Worm (Caenorhabditis elegans) whole organism, L4 larva: ENCODE measurements around the gene otpl-2.

Source experiments
- D1046.2 ChIP-seq: fragments of 200-800 bp; sonication (Bioruptor generic); IDR thresholded peaks from 2 replicates; pipeline ENCODE4 v1.3.6; 2022; ENCODE audit warnings: missing genetic modification characterization, missing compliant biosample characterization
- T20F7.1 ChIP-seq: fragments of 200-800 bp; sonication (Bioruptor generic); optimal IDR thresholded peaks from 2 replicates; lab custom pipeline; 2018; ENCODE audit warnings: mild to moderate bottlenecking, missing genetic modification characterization, missing compliant biosample characterization
- Y75B8A.6 ChIP-seq: fragments of 200-800 bp; sonication (Bioruptor generic); IDR thresholded peaks from 2 replicates; pipeline ENCODE4 v1.3.6; 2022; ENCODE audit warnings: missing genetic modification reagents, missing genetic modification characterization, missing compliant biosample characterization
- ZK546.5 ChIP-seq, 2 experiments: sonication (generic microtip); optimal IDR thresholded peaks; 2 replicates each; lab custom pipeline; 2017; ENCODE audit warnings: missing biosample characterization in 2 of 2, missing genetic modification characterization in 2 of 2
- aha-1 ChIP-seq: fragments of 150-350 bp; peaks from one replicate; lab custom pipeline; 2014; ENCODE audit warnings: missing biosample characterization, missing genetic modification characterization
- aly-2 ChIP-seq: sonication (generic microtip); optimal IDR thresholded peaks from 2 replicates; lab custom pipeline; 2018; ENCODE audit warnings: missing biosample characterization, missing genetic modification characterization
- ama-1 ChIP-seq: fragments of 150-350 bp; optimal IDR thresholded peaks from 2 replicates; lab custom pipeline; 2014; ENCODE audit warnings: inconsistent platforms, mixed read lengths
- arid-1 ChIP-seq: fragments of 200-800 bp; sonication (Bioruptor generic); conservative IDR thresholded peaks from 2 replicates; pipeline ENCODE4 v1.3.6; 2022; ENCODE audit warnings: missing genetic modification reagents, missing genetic modification characterization, missing compliant biosample characterization
- ceh-28 ChIP-seq: fragments of 150-350 bp; optimal IDR thresholded peaks from 2 replicates; lab custom pipeline; 2014; ENCODE audit warnings: missing biosample characterization, missing genetic modification reagents, missing genetic modification characterization
- ceh-82 ChIP-seq: sonication (generic microtip); optimal IDR thresholded peaks from 2 replicates; lab custom pipeline; 2017; ENCODE audit warnings: missing biosample characterization, missing genetic modification characterization
- ces-1 ChIP-seq: fragments of 150-350 bp; sonication (generic microtip); optimal IDR thresholded peaks from 4 replicates; lab custom pipeline; 2014; ENCODE audit warnings: missing biosample characterization, missing genetic modification reagents, missing genetic modification characterization
- cey-2 ChIP-seq: sonication (generic microtip); optimal IDR thresholded peaks from 3 replicates; lab custom pipeline; 2017; ENCODE audit warnings: missing genetic modification characterization, mild to moderate bottlenecking, missing compliant biosample characterization, antibody characterized with exemption, borderline replicate concordance; ENCODE audit not compliant: insufficient read depth
- daf-16 ChIP-seq, 3 experiments: sonication (generic microtip); optimal IDR thresholded peaks; 2 replicates each; lab custom pipeline; 2016 to 2017; ENCODE audit warnings: missing genetic modification characterization in 3 of 3, missing genetic modification reagents in 3 of 3, mild to moderate bottlenecking in 2 of 3, missing compliant biosample characterization in 2 of 3, missing biosample characterization in 1 of 3, moderate library complexity in 1 of 3
- daf-19 ChIP-seq: fragments of 200-800 bp; sonication (Bioruptor generic); conservative IDR thresholded peaks from 2 replicates; pipeline ENCODE4 v1.3.6; 2022; ENCODE audit warnings: missing genetic modification characterization, missing compliant biosample characterization
- dmd-6 ChIP-seq: fragments of 200-800 bp; sonication (Bioruptor generic); IDR thresholded peaks from 2 replicates; pipeline ENCODE4 v1.3.6; 2022; ENCODE audit warnings: missing genetic modification reagents, missing genetic modification characterization, missing compliant biosample characterization
- dpl-1 ChIP-seq: fragments of 150-350 bp; optimal IDR thresholded peaks from 2 replicates; lab custom pipeline; 2014; ENCODE audit warnings: missing biosample characterization, missing genetic modification reagents, missing genetic modification characterization
- duxl-1 ChIP-seq: sonication (generic microtip); optimal IDR thresholded peaks from 2 replicates; lab custom pipeline; 2016; ENCODE audit warnings: mild to moderate bottlenecking, missing genetic modification characterization, moderate library complexity, missing compliant biosample characterization; ENCODE audit not compliant: poor library complexity
- dve-1 ChIP-seq: sonication (generic microtip); optimal IDR thresholded peaks from 2 replicates; lab custom pipeline; 2017; ENCODE audit warnings: antibody characterized with exemption, mild to moderate bottlenecking, missing genetic modification characterization, missing compliant biosample characterization; ENCODE audit not compliant: insufficient read depth
- egl-43 ChIP-seq: fragments of 200-800 bp; sonication (Bioruptor generic); IDR thresholded peaks from 2 replicates; pipeline ENCODE4 v1.3.6; 2022; ENCODE audit warnings: missing genetic modification reagents, missing genetic modification characterization, missing compliant biosample characterization
- fos-1 ChIP-seq: fragments of 150-350 bp; optimal IDR thresholded peaks from 2 replicates; lab custom pipeline; 2014; ENCODE audit warnings: missing biosample characterization, missing genetic modification characterization
- hlh-11 ChIP-seq: fragments of 200-800 bp; sonication (Bioruptor generic); optimal IDR thresholded peaks from 2 replicates; lab custom pipeline; 2018; ENCODE audit warnings: mild to moderate bottlenecking, missing genetic modification characterization, missing compliant biosample characterization
- hlh-30 ChIP-seq: sonication (generic microtip); optimal IDR thresholded peaks from 2 replicates; lab custom pipeline; 2017; ENCODE audit warnings: antibody characterized with exemption, mild to moderate bottlenecking, missing genetic modification characterization, missing compliant biosample characterization; ENCODE audit not compliant: insufficient read depth
- lin-1 ChIP-seq: fragments of 200-800 bp; sonication (Bioruptor generic); IDR thresholded peaks from 2 replicates; pipeline ENCODE4 v1.3.6; 2022; ENCODE audit warnings: missing genetic modification reagents, missing genetic modification characterization, missing compliant biosample characterization
- lin-15B ChIP-seq: fragments of 150-350 bp; sonication (generic microtip); optimal IDR thresholded peaks from 3 replicates; lab custom pipeline; 2014; ENCODE audit warnings: missing biosample characterization, missing genetic modification characterization
- lin-29 ChIP-seq: fragments of 200-800 bp; sonication (Bioruptor generic); IDR thresholded peaks from 2 replicates; pipeline ENCODE4 v1.3.6; 2022; ENCODE audit warnings: missing genetic modification reagents, missing genetic modification characterization, missing compliant biosample characterization
- lir-3 ChIP-seq: sonication (generic microtip); optimal IDR thresholded peaks from 2 replicates; lab custom pipeline; 2016; ENCODE audit warnings: mild to moderate bottlenecking, missing genetic modification characterization, missing compliant biosample characterization
- lsy-2 ChIP-seq, 2 experiments: fragments of 150-350 bp in 1 of 2; sonication (generic microtip) in 1 of 2; optimal IDR thresholded peaks; 2 replicates each; lab custom pipeline; 2014 to 2017; ENCODE audit warnings: missing biosample characterization in 2 of 2, missing genetic modification characterization in 2 of 2
- madf-5 ChIP-seq, 2 experiments: fragments of 200-800 bp; sonication (Bioruptor generic); IDR thresholded peaks; 2 replicates each; pipeline ENCODE4 v1.3.6; 2022; ENCODE audit warnings: missing compliant biosample characterization in 2 of 2, missing genetic modification characterization in 2 of 2
- madf-9 ChIP-seq: fragments of 200-800 bp; sonication (Bioruptor generic); conservative IDR thresholded peaks from 2 replicates; pipeline ENCODE4 v1.3.6; 2022; ENCODE audit warnings: missing genetic modification reagents, missing genetic modification characterization, missing compliant biosample characterization
- mxl-2 ChIP-seq: fragments of 200-800 bp; sonication (Bioruptor generic); conservative IDR thresholded peaks from 2 replicates; pipeline ENCODE4 v1.3.6; 2022; ENCODE audit warnings: missing genetic modification reagents, missing genetic modification characterization, missing compliant biosample characterization
- nhr-102 ChIP-seq: sonication (generic microtip); optimal IDR thresholded peaks from 2 replicates; lab custom pipeline; 2016; ENCODE audit warnings: mild to moderate bottlenecking, missing genetic modification characterization, moderate library complexity, missing compliant biosample characterization
- nhr-11 ChIP-seq: fragments of 150-350 bp; optimal IDR thresholded peaks from 2 replicates; lab custom pipeline; 2014; ENCODE audit warnings: missing biosample characterization, missing genetic modification characterization
- nhr-28 ChIP-seq: fragments of 150-350 bp; optimal IDR thresholded peaks from 2 replicates; lab custom pipeline; 2014; ENCODE audit warnings: missing biosample characterization, missing genetic modification characterization
- nhr-41 ChIP-seq: fragments of 200-800 bp; sonication (Bioruptor generic); IDR thresholded peaks from 2 replicates; pipeline ENCODE4 v1.3.6; 2022; ENCODE audit warnings: missing genetic modification reagents, missing genetic modification characterization, missing compliant biosample characterization
- nhr-48 ChIP-seq: sonication (generic microtip); optimal IDR thresholded peaks from 2 replicates; lab custom pipeline; 2016; ENCODE audit warnings: mild to moderate bottlenecking, missing genetic modification characterization, missing compliant biosample characterization
- nhr-6 ChIP-seq: fragments of 150-350 bp; optimal IDR thresholded peaks from 2 replicates; lab custom pipeline; 2014; ENCODE audit warnings: missing biosample characterization, missing genetic modification characterization
- nhr-77 ChIP-seq: fragments of 150-350 bp; optimal IDR thresholded peaks from 2 replicates; lab custom pipeline; 2014; ENCODE audit warnings: missing biosample characterization, missing genetic modification characterization
- pha-4 ChIP-seq, 2 experiments: fragments of 150-350 bp in 1 of 2; fragments of 200-800 bp in 1 of 2; sonication (Bioruptor generic) in 1 of 2; IDR thresholded peaks in 1 of 2; optimal IDR thresholded peaks in 1 of 2; 2 replicates each; pipeline versions ENCODE4 v1.3.6 to Lab custom; 2014 to 2022; ENCODE audit warnings: missing genetic modification characterization in 2 of 2, missing genetic modification reagents in 2 of 2, missing biosample characterization in 1 of 2, missing compliant biosample characterization in 1 of 2
- php-3 ChIP-seq: fragments of 200-800 bp; sonication (Bioruptor generic); IDR thresholded peaks from 2 replicates; pipeline ENCODE4 v1.3.6; 2022; ENCODE audit warnings: missing genetic modification reagents, missing genetic modification characterization, missing compliant biosample characterization
- pqm-1 ChIP-seq: sonication (generic microtip); optimal IDR thresholded peaks from 2 replicates; lab custom pipeline; 2017; ENCODE audit warnings: missing biosample characterization, missing genetic modification characterization
- set-16 ChIP-seq: fragments of 200-800 bp; sonication (Bioruptor generic); IDR thresholded peaks from 2 replicates; pipeline ENCODE4 v1.3.6; 2022; ENCODE audit warnings: missing genetic modification reagents, missing genetic modification characterization, missing compliant biosample characterization
- skn-1 ChIP-seq: fragments of 150-350 bp; optimal IDR thresholded peaks from 2 replicates; lab custom pipeline; 2014; ENCODE audit warnings: missing biosample characterization, missing genetic modification characterization
- unc-130 ChIP-seq: sonication (generic microtip); optimal IDR thresholded peaks from 2 replicates; lab custom pipeline; 2016; ENCODE audit warnings: missing genetic modification reagents, missing genetic modification characterization, missing compliant biosample characterization
- unc-39 ChIP-seq: sonication (generic microtip); optimal IDR thresholded peaks from 2 replicates; lab custom pipeline; 2017; ENCODE audit warnings: missing biosample characterization, missing genetic modification characterization
- zag-1 ChIP-seq: fragments of 150-350 bp; optimal IDR thresholded peaks from 2 replicates; lab custom pipeline; 2014; ENCODE audit warnings: missing biosample characterization, missing genetic modification characterization
- zfp-2 ChIP-seq: sonication (generic microtip); optimal IDR thresholded peaks from 2 replicates; lab custom pipeline; 2016; ENCODE audit warnings: mild to moderate bottlenecking, missing genetic modification characterization, missing compliant biosample characterization
- zip-2 ChIP-seq: fragments of 150-350 bp; optimal IDR thresholded peaks from 2 replicates; lab custom pipeline; 2014; ENCODE audit warnings: missing biosample characterization, missing genetic modification characterization
- ztf-7 ChIP-seq: fragments of 150-350 bp; optimal IDR thresholded peaks from 2 replicates; lab custom pipeline; 2014; ENCODE audit warnings: missing biosample characterization, missing genetic modification characterization

Gene otpl-2

ce11 chrV:4073455-4073854 lies at the start of gene otpl-2:
Gene otpl-2, plus strand, starts transcription at chrV:4073755.
- TF ChIP-seq dve-1 (tag; lab: Kevin White, UChicago) (no peak), nhr-11 (no peak), cey-2 (tag; lab: Kevin White, UChicago) (no peak), fos-1 (tag; lab: Kevin White, UChicago) (no peak), zag-1 (tag; lab: Kevin White, UChicago) (no peak), D1046.2 (no peak), ceh-28 (tag; lab: Kevin White, UChicago) (no peak), ceh-82 (tag; lab: Kevin White, UChicago) (no peak), nhr-77 (no peak), ZK546.5 (tag; optimal IDR thresholded peaks at IDR 0.05; lab: Kevin White, UChicago) (no peak), madf-9 (GFP tag; lab: Robert Waterston, UW) (no peak), egl-43 (GFP tag; lab: Robert Waterston, UW) (no peak), lir-3 (no peak), unc-130 (no peak), skn-1 (tag; lab: Kevin White, UChicago) (no peak)
- TF ChIP-seq, all 104 proteins: peak for 0

ce11 chrV:4024777-4025176 lies 48.8 kb upstream of the otpl-2 start, which contains the start of gene K09D9.1:
Gene K09D9.1, plus strand, starts transcription at chrV:4025047.
- TF ChIP-seq lir-3 (no peak), nhr-48 (tag; lab: Kevin White, UChicago) (peak; percentile 45), nhr-6 (peak; percentile 17), nhr-41 (GFP tag; lab: Robert Waterston, UW) (peak; percentile 58; the same call in 1 of the 2 replicates), hlh-11 (tag; lab: Kevin White, UChicago) (peak; percentile 84), dmd-6 (GFP tag; lab: Robert Waterston, UW) (peak; percentile 97), dpl-1 (GFP tag; lab: Kevin White, UChicago) (peak; percentile 14), madf-5 (GFP tag; IDR thresholded peaks at IDR 0.05; lab: Robert Waterston, UW) (no peak), nhr-77 (peak; percentile 86), set-16 (GFP tag; lab: Robert Waterston, UW) (no peak), daf-16 (GFP tag; optimal IDR thresholded peaks at IDR 0.05; lab: Kevin White, UChicago) (peak in 1 of 2 experiments; percentile 57), daf-16 (tag; optimal IDR thresholded peaks at IDR 0.05; lab: Kevin White, UChicago) (peak; percentile 95), T20F7.1 (GFP tag; lab: Kevin White, UChicago) (peak; percentile 70), nhr-102 (tag; lab: Kevin White, UChicago) (peak; percentile 66), egl-43 (GFP tag; lab: Robert Waterston, UW) (no peak), ztf-7 (tag; lab: Kevin White, UChicago) (peak; percentile 67), php-3 (GFP tag; lab: Robert Waterston, UW) (peak; percentile 78), pha-4 (GFP tag; IDR thresholded peaks at IDR 0.05; lab: Robert Waterston, UW) (peak; percentile 38; the same call in 1 of the 2 replicates), pha-4 (tag; optimal IDR thresholded peaks at IDR 0.05; lab: Kevin White, UChicago) (peak; percentile 29), nhr-28 (tag; lab: Kevin White, UChicago) (peak; percentile 81), mxl-2 (no peak), pqm-1 (tag; lab: Kevin White, UChicago) (peak; percentile 75), lin-1 (GFP tag; lab: Robert Waterston, UW) (0 out of 2 replicates have a peak, but pooled peaks have one; percentile 45), dve-1 (tag; lab: Kevin White, UChicago) (peak; percentile 93), zag-1 (tag; lab: Kevin White, UChicago) (no peak), zip-2 (tag; lab: Kevin White, UChicago) (peak; percentile 95), hlh-30 (peak; percentile 79)

ce11 chrV:4029627-4030026 lies 43.9 kb upstream of the otpl-2 start:
- TF ChIP-seq unc-39 (tag; lab: Kevin White, UChicago) (no peak), aly-2 (tag; lab: Kevin White, UChicago) (no peak), hlh-30 (peak; percentile 31), zfp-2 (tag; lab: Kevin White, UChicago) (no peak), Y75B8A.6 (no peak), lsy-2 (tag; optimal IDR thresholded peaks at IDR 0.05; lab: Kevin White, UChicago) (no peak), duxl-1 (tag; lab: Kevin White, UChicago) (peak; percentile 54), lin-29 (no peak), aha-1 (peak; percentile 31), arid-1 (no peak), daf-19 (GFP tag; lab: Robert Waterston, UW) (no peak), madf-9 (GFP tag; lab: Robert Waterston, UW) (no peak), lin-1 (GFP tag; lab: Robert Waterston, UW) (no peak), ces-1 (GFP tag; lab: Kevin White, UChicago) (no peak), ama-1 (lab: Kevin White, UChicago) (no peak), lin-15B (tag; lab: Kevin White, UChicago) (no peak)
